Worm (Caenorhabditis elegans) whole organism, late embryonic: ENCODE results near the gene C07A12.7.

Experiments used
- C08G9.2 ChIP-seq: sonication (generic microtip); optimal IDR thresholded peaks from 2 replicates; lab custom pipeline; 2016; ENCODE audit warnings: mild to moderate bottlenecking, missing genetic modification characterization, moderate library complexity, missing compliant biosample characterization
- C38D4.7 ChIP-seq: fragments of 200-800 bp; sonication (Bioruptor generic); optimal IDR thresholded peaks from 2 replicates; lab custom pipeline; 2018; ENCODE audit warnings: mild to moderate bottlenecking, missing genetic modification characterization, moderate library complexity, missing compliant biosample characterization
- K02D7.2 ChIP-seq: sonication (generic microtip); optimal IDR thresholded peaks from 2 replicates; lab custom pipeline; 2017; ENCODE audit warnings: mild to moderate bottlenecking, missing genetic modification characterization, missing compliant biosample characterization
- ceh-14 ChIP-seq: sonication (generic microtip); optimal IDR thresholded peaks from 2 replicates; lab custom pipeline; 2016; ENCODE audit warnings: missing genotype, missing genetic modification characterization, missing compliant biosample characterization
- ceh-18 ChIP-seq: sonication (generic microtip); optimal IDR thresholded peaks from 2 replicates; lab custom pipeline; 2016; ENCODE audit warnings: missing genetic modification characterization, missing compliant biosample characterization
- ceh-19 ChIP-seq: fragments of 200-800 bp; sonication (Bioruptor generic); optimal IDR thresholded peaks from 2 replicates; lab custom pipeline; 2018; ENCODE audit warnings: mild to moderate bottlenecking, missing genetic modification characterization, missing compliant biosample characterization
- ceh-2 ChIP-seq: sonication (generic microtip); optimal IDR thresholded peaks from 2 replicates; lab custom pipeline; 2016; ENCODE audit warnings: missing genotype, missing genetic modification characterization, missing compliant biosample characterization
- ceh-24 ChIP-seq: sonication (generic microtip); optimal IDR thresholded peaks from 2 replicates; lab custom pipeline; 2016; ENCODE audit warnings: mild to moderate bottlenecking, missing genetic modification characterization, missing compliant biosample characterization
- ceh-31 ChIP-seq: sonication (generic microtip); optimal IDR thresholded peaks from 2 replicates; lab custom pipeline; 2016; ENCODE audit warnings: missing genetic modification characterization, missing compliant biosample characterization
- ceh-34 ChIP-seq: sonication (generic microtip); optimal IDR thresholded peaks from 2 replicates; lab custom pipeline; 2016; ENCODE audit warnings: mild to moderate bottlenecking, missing genetic modification characterization, missing compliant biosample characterization
- ceh-48 ChIP-seq: sonication (generic microtip); optimal IDR thresholded peaks from 2 replicates; lab custom pipeline; 2016; ENCODE audit warnings: missing genetic modification characterization, inconsistent platforms, missing compliant biosample characterization
- ceh-6 ChIP-seq: fragments of 200-800 bp; sonication (Bioruptor generic); optimal IDR thresholded peaks from 2 replicates; lab custom pipeline; 2018; ENCODE audit warnings: mild to moderate bottlenecking, missing genetic modification characterization, missing compliant biosample characterization
- elt-2 ChIP-seq: sonication (generic microtip); optimal IDR thresholded peaks from 2 replicates; lab custom pipeline; 2016; ENCODE audit warnings: missing genetic modification reagents, missing genetic modification characterization, missing compliant biosample characterization
- elt-4 ChIP-seq: sonication (generic microtip); optimal IDR thresholded peaks from 2 replicates; lab custom pipeline; 2016; ENCODE audit warnings: missing genetic modification characterization, missing compliant biosample characterization
- ets-4 ChIP-seq: sonication (generic microtip); optimal IDR thresholded peaks from 2 replicates; lab custom pipeline; 2016; ENCODE audit warnings: missing genetic modification characterization, missing compliant biosample characterization
- fkh-10 ChIP-seq: fragments of 150-350 bp; optimal IDR thresholded peaks from 2 replicates; lab custom pipeline; 2014; ENCODE audit warnings: missing biosample characterization, missing genetic modification reagents, missing genetic modification characterization
- fkh-6 ChIP-seq: sonication (generic microtip); optimal IDR thresholded peaks from 2 replicates; lab custom pipeline; 2016; ENCODE audit warnings: missing genetic modification characterization, missing compliant biosample characterization
- gmeb-2 ChIP-seq: sonication (generic microtip); optimal IDR thresholded peaks from 2 replicates; lab custom pipeline; 2016; ENCODE audit warnings: missing genetic modification characterization, inconsistent platforms, missing compliant biosample characterization
- hlh-13 ChIP-seq: fragments of 200-800 bp; sonication (Bioruptor generic); optimal IDR thresholded peaks from 2 replicates; lab custom pipeline; 2018; ENCODE audit warnings: mild to moderate bottlenecking, missing genetic modification characterization, missing compliant biosample characterization
- hlh-15 ChIP-seq: sonication (generic microtip); optimal IDR thresholded peaks from 2 replicates; lab custom pipeline; 2016; ENCODE audit warnings: missing genetic modification characterization, missing compliant biosample characterization
- hlh-30 ChIP-seq: sonication (generic microtip); optimal IDR thresholded peaks from 2 replicates; lab custom pipeline; 2017; ENCODE audit warnings: antibody characterized with exemption, missing genetic modification characterization, missing compliant biosample characterization; ENCODE audit not compliant: insufficient read depth
- hlh-6 ChIP-seq: sonication (generic microtip); optimal IDR thresholded peaks from 2 replicates; lab custom pipeline; 2016; ENCODE audit warnings: missing genotype, missing genetic modification characterization, missing compliant biosample characterization
- hlh-8 ChIP-seq: sonication (generic microtip); optimal IDR thresholded peaks from 2 replicates; lab custom pipeline; 2016; ENCODE audit warnings: missing genotype, missing genetic modification characterization, missing compliant biosample characterization
- lim-6 ChIP-seq: sonication (generic microtip); optimal IDR thresholded peaks from 2 replicates; lab custom pipeline; 2016; ENCODE audit warnings: missing genetic modification characterization, missing compliant biosample characterization
- madf-2 ChIP-seq: sonication (generic microtip); optimal IDR thresholded peaks from 2 replicates; lab custom pipeline; 2017; ENCODE audit warnings: missing genetic modification characterization, missing compliant biosample characterization
- nfya-1 ChIP-seq: sonication (generic microtip); optimal IDR thresholded peaks from 2 replicates; lab custom pipeline; 2017; ENCODE audit warnings: missing genetic modification characterization, mild to moderate bottlenecking, missing compliant biosample characterization, antibody characterized with exemption, moderate library complexity
- nhr-11 ChIP-seq: fragments of 150-350 bp; optimal IDR thresholded peaks from 2 replicates; lab custom pipeline; 2014; ENCODE audit warnings: missing biosample characterization, missing genetic modification characterization
- odd-2 ChIP-seq: sonication (generic microtip); optimal IDR thresholded peaks from 2 replicates; lab custom pipeline; 2017; ENCODE audit warnings: antibody characterized with exemption, mild to moderate bottlenecking, missing genetic modification characterization, missing compliant biosample characterization
- pag-3 ChIP-seq: sonication (generic microtip); optimal IDR thresholded peaks from 2 replicates; lab custom pipeline; 2016; ENCODE audit warnings: missing compliant biosample characterization, missing genetic modification characterization, borderline replicate concordance
- pat-9 ChIP-seq: fragments of 200-800 bp; sonication (Bioruptor generic); optimal IDR thresholded peaks from 2 replicates; lab custom pipeline; 2018; ENCODE audit warnings: mild to moderate bottlenecking, missing genetic modification characterization, moderate library complexity, missing compliant biosample characterization
- pha-2 ChIP-seq: sonication (generic microtip); optimal IDR thresholded peaks from 2 replicates; lab custom pipeline; 2017; ENCODE audit warnings: mild to moderate bottlenecking, missing genetic modification characterization, missing compliant biosample characterization
- pha-4 ChIP-seq: fragments of 150-350 bp; optimal IDR thresholded peaks from 2 replicates; lab custom pipeline; 2018; ENCODE audit warnings: missing biosample characterization, missing genetic modification reagents, missing genetic modification characterization
- pqm-1 ChIP-seq: sonication (generic microtip); optimal IDR thresholded peaks from 2 replicates; lab custom pipeline; 2016; ENCODE audit warnings: missing genetic modification characterization, missing compliant biosample characterization
- rnt-1 ChIP-seq: sonication (generic microtip); optimal IDR thresholded peaks from 2 replicates; lab custom pipeline; 2016; ENCODE audit warnings: missing genetic modification characterization, missing compliant biosample characterization
- tbx-2 ChIP-seq: sonication (generic microtip); optimal IDR thresholded peaks from 2 replicates; lab custom pipeline; 2016; ENCODE audit warnings: missing genetic modification characterization, missing compliant biosample characterization
- tbx-7 ChIP-seq: sonication (generic microtip); optimal IDR thresholded peaks from 2 replicates; lab custom pipeline; 2016; ENCODE audit warnings: missing genotype, missing genetic modification characterization, missing compliant biosample characterization
- ttx-3 ChIP-seq: sonication (generic microtip); optimal IDR thresholded peaks from 2 replicates; lab custom pipeline; 2016; ENCODE audit warnings: missing genetic modification reagents, missing genetic modification characterization, missing compliant biosample characterization
- unc-3 ChIP-seq, 2 experiments: fragments of 200-800 bp in 1 of 2; sonication (Bioruptor generic) in 1 of 2; sonication (generic microtip) in 1 of 2; conservative IDR thresholded peaks in 1 of 2; optimal IDR thresholded peaks in 1 of 2; 2 replicates each; pipeline versions ENCODE4 v1.3.6 to Lab custom; 2016 to 2022; ENCODE audit warnings: missing compliant biosample characterization in 2 of 2, missing genetic modification characterization in 2 of 2, missing genetic modification reagents in 1 of 2
- unc-55 ChIP-seq: sonication (generic microtip); optimal IDR thresholded peaks from 2 replicates; lab custom pipeline; 2017; ENCODE audit warnings: missing biosample characterization, missing genetic modification reagents, missing genetic modification characterization
- unc-86 ChIP-seq: sonication (generic microtip); optimal IDR thresholded peaks from 2 replicates; lab custom pipeline; 2016; ENCODE audit warnings: missing genetic modification characterization, missing compliant biosample characterization
- zip-5 ChIP-seq: sonication (generic microtip); optimal IDR thresholded peaks from 2 replicates; lab custom pipeline; 2016; ENCODE audit warnings: missing genetic modification characterization, missing compliant biosample characterization

The C07A12.7 gene

DNA sequence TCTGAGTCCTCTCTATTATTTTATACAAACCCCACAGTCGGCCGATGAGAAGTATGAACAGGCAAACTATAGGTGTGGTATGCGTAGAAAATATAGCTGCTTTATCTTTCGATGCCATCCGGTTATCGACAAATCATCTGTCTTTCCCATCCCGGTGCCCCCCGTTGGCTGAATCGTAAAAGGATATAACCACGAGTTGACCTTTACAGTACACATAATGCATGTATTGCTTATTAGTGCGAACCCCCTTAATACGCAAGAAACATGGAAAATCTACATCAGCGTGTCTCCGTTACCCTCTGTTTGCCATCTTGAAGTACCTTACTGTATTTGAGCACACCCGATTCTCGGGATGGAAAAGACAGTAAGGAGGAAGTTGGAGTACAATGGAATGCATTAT, 27.0 kb upstream of the C07A12.7 start:
- TF ChIP-seq tbx-7 (tag; lab: Kevin White, UChicago) (no peak), ceh-31 (tag; lab: Kevin White, UChicago) (no peak), zip-5 (no peak), ceh-48 (tag; lab: Kevin White, UChicago) (no peak)
- TF ChIP-seq, all 69 proteins: peak for 0

DNA sequence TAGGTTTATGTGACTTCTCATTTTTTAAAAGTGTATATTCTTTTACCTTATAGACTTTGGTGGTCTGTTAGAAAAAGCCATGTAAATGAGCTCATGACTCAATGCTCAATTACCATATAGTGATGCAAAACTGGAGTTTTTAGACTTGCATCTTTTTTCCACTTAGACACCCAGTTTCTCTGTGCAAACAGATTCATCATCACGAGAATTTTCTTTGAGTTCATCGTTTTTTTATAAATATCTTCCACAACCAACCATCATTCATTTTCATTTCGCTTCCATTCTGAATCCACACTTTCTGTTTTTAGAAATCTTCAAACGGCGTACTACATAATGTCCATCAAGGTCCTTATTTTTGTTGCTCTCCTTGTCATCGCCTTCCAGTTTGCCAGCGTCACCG, 22.6 kb upstream of the C07A12.7 start, which contains the start of gene C07A12.2:
Gene C07A12.2, plus strand, starts transcription at position 301 of the 400 bp plus-strand sequence.
- TF ChIP-seq ceh-24 (tag; lab: Kevin White, UChicago): no peak
- TF ChIP-seq zip-5: no peak
- no peak for TF ChIP-seq nfya-1 (tag; lab: Kevin White, UChicago)
- no peak for TF ChIP-seq ceh-48 (tag; lab: Kevin White, UChicago)
- TF ChIP-seq fkh-10: no peak
- TF ChIP-seq ceh-6 (GFP tag; lab: Kevin White, UChicago): no peak
- TF ChIP-seq pqm-1 (tag; lab: Kevin White, UChicago): no peak
- no peak for TF ChIP-seq K02D7.2 (tag; lab: Kevin White, UChicago)
- no peak for TF ChIP-seq unc-3 (GFP tag; conservative IDR thresholded peaks at IDR 0.05; lab: Robert Waterston, UW)
- TF ChIP-seq unc-3 (tag; optimal IDR thresholded peaks at IDR 0.05; lab: Kevin White, UChicago): no peak
- TF ChIP-seq elt-4 (tag; lab: Kevin White, UChicago): no peak
- no peak for TF ChIP-seq ceh-19

DNA sequence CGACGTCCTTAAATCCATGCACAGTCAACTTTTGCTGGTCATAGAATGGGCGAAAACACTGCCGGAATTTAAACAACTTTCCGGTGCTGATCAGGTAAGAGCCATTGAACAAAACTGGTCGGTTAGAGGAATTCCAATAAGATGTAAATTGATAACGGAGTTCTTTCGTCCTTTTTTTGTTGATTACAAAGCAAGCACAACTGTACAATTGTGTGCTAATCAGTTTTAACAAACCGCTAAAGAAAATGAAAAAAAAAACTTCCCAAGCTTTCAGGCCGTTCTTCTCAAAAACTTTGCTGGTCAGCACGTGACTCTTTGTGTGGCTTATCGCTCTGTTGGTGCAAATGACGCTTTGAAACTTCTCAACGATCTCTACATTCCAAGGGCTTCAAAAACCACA, 12.2 kb upstream of the C07A12.7 start:
- TF ChIP-seq nhr-11 (tag; lab: Kevin White, UChicago): no peak
- TF ChIP-seq madf-2 (tag; lab: Kevin White, UChicago): no peak
- TF ChIP-seq elt-4 (tag; lab: Kevin White, UChicago): no peak
- TF ChIP-seq tbx-2 (tag; lab: Kevin White, UChicago): no peak
- no peak for TF ChIP-seq hlh-13 (GFP tag; lab: Kevin White, UChicago)
- TF ChIP-seq gmeb-2: no peak
- no peak for TF ChIP-seq fkh-10
- no peak for TF ChIP-seq ets-4 (tag; lab: Kevin White, UChicago)
- TF ChIP-seq hlh-6: no peak
- TF ChIP-seq ceh-6 (GFP tag; lab: Kevin White, UChicago): no peak
- TF ChIP-seq pag-3 (tag; lab: Kevin White, UChicago): no peak
- no peak for TF ChIP-seq C38D4.7 (GFP tag; lab: Kevin White, UChicago)
- TF ChIP-seq unc-55 (GFP tag; lab: Kevin White, UChicago): no peak
- no peak for TF ChIP-seq ceh-14 (tag; lab: Kevin White, UChicago)
- no peak for TF ChIP-seq pqm-1 (tag; lab: Kevin White, UChicago)
- no peak for TF ChIP-seq ttx-3

DNA sequence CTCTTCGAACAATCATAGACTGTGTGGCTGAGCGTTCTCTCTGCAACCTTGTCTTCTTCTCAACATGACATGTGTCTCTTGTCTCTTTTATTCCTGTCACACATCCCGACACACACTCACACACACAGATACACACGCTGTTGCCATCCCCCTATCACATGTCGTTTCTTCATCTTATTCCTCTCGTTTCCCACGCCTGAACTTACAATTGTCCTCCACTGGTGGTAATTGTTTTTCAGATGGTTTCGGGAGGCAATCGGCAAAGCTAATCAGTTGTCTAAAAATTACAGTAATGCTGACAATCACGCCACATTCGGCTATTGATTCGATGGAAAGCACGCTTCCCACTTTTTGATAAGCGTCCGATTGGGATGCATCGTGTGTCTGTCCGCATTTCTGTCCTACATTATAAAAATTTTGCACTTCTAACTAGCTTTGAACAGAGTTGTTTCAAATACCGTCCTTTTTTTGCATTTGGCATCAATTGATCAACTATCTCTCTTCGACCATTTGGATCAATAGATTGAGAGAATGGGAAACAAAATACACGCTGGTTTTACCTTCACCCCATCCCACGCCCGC, 10.3 kb upstream of the C07A12.7 start, which contains the start of gene nhr-35:
Gene nhr-35, plus strand, starts transcription at position 532 of the 582 bp plus-strand sequence.
- TF ChIP-seq ceh-2 (tag; lab: Kevin White, UChicago): no peak
- no peak for TF ChIP-seq hlh-15 (tag; lab: Kevin White, UChicago)
- no peak for TF ChIP-seq pqm-1 (tag; lab: Kevin White, UChicago)
- TF ChIP-seq fkh-6 (tag; lab: Kevin White, UChicago): no peak
- TF ChIP-seq hlh-30: peak; percentile 92
- peak; percentile 19 for TF ChIP-seq ceh-19
- peak; percentile 56 for TF ChIP-seq ceh-18 (tag; lab: Kevin White, UChicago)
- peak; percentile 39 for TF ChIP-seq tbx-2 (tag; lab: Kevin White, UChicago)
- TF ChIP-seq odd-2 (tag; lab: Kevin White, UChicago): no peak
- TF ChIP-seq lim-6: no peak
- no peak for TF ChIP-seq C08G9.2 (tag; lab: Kevin White, UChicago)
- no peak for TF ChIP-seq unc-3 (GFP tag; conservative IDR thresholded peaks at IDR 0.05; lab: Robert Waterston, UW)
- TF ChIP-seq unc-3 (tag; optimal IDR thresholded peaks at IDR 0.05; lab: Kevin White, UChicago): no peak
- no peak for TF ChIP-seq ceh-34 (tag; lab: Kevin White, UChicago)
- peak; percentile 2 for TF ChIP-seq hlh-6
- TF ChIP-seq elt-2 (tag; lab: Kevin White, UChicago): peak; percentile 33
- no peak for TF ChIP-seq hlh-8 (tag; lab: Kevin White, UChicago)
- TF ChIP-seq nhr-11 (tag; lab: Kevin White, UChicago): no peak
- no peak for TF ChIP-seq pha-4 (tag; lab: Kevin White, UChicago)
- TF ChIP-seq gmeb-2: no peak
- no peak for TF ChIP-seq pha-2 (tag; lab: Kevin White, UChicago)
- TF ChIP-seq rnt-1 (tag; lab: Kevin White, UChicago): peak; percentile 23
- no peak for TF ChIP-seq unc-86 (tag; lab: Kevin White, UChicago)
- no peak for TF ChIP-seq pat-9
- peak; percentile 20 for TF ChIP-seq nfya-1 (tag; lab: Kevin White, UChicago)
- peak; percentile 90 for TF ChIP-seq unc-55 (GFP tag; lab: Kevin White, UChicago)
